Fruit fly (Drosophila melanogaster) whole organism, embryonic: ENCODE results near the gene Mdh2.

ENCODE experiments used
- BtbVII ChIP-seq: fragments of 200-800 bp; sonication (Bioruptor generic); optimal IDR thresholded peaks from 3 replicates; lab custom pipeline; 2017; ENCODE audit warnings: missing biosample characterization, mild to moderate bottlenecking, missing genetic modification characterization
- CG10543 ChIP-seq: fragments of 200-800 bp; sonication (Bioruptor generic); optimal IDR thresholded peaks from 3 replicates; lab custom pipeline; 2017; ENCODE audit warnings: missing biosample characterization, mild to moderate bottlenecking, missing genetic modification characterization, moderate library complexity
- CG11093 ChIP-seq: fragments of 200-800 bp; sonication (Bioruptor generic); IDR thresholded peaks from 3 replicates; pipeline ENCODE4 v1.3.6; 2022; ENCODE audit warnings: missing biosample characterization, missing genetic modification characterization
- CG11723 ChIP-seq: fragments of 200-800 bp; sonication (Bioruptor generic); optimal IDR thresholded peaks from 2 replicates; lab custom pipeline; 2017; ENCODE audit warnings: missing biosample characterization, mild to moderate bottlenecking, missing genetic modification characterization
- CG12155 ChIP-seq: fragments of 200-800 bp; sonication (Bioruptor generic); optimal IDR thresholded peaks from 3 replicates; lab custom pipeline; 2016; ENCODE audit warnings: missing biosample characterization, missing genetic modification characterization
- CG13287 ChIP-seq: fragments of 200-800 bp; sonication (Bioruptor generic); IDR thresholded peaks from 2 replicates; pipeline ENCODE4 v1.3.6; 2022; ENCODE audit warnings: missing biosample characterization, missing genetic modification characterization; ENCODE audit not compliant: partially characterized antibody
- CG13894 ChIP-seq: fragments of 200-800 bp; sonication (Bioruptor generic); optimal IDR thresholded peaks from 3 replicates; lab custom pipeline; 2018; ENCODE audit warnings: missing biosample characterization, mild to moderate bottlenecking, missing genetic modification characterization, moderate library complexity
- CG14667 ChIP-seq: fragments of 200-800 bp; sonication (Bioruptor generic); IDR thresholded peaks from 2 replicates; pipeline ENCODE4 v1.3.6; 2022; ENCODE audit warnings: missing biosample characterization, missing genetic modification characterization
- CG17912 ChIP-seq: fragments of 200-800 bp; sonication (Bioruptor generic); optimal IDR thresholded peaks from 2 replicates; lab custom pipeline; 2018; ENCODE audit warnings: missing biosample characterization, mild to moderate bottlenecking, missing genetic modification characterization
- CG2116 ChIP-seq: fragments of 200-800 bp; sonication (Bioruptor generic); optimal IDR thresholded peaks from 3 replicates; lab custom pipeline; 2018; ENCODE audit warnings: missing biosample characterization, mild to moderate bottlenecking, missing genetic modification characterization
- CG2120 ChIP-seq: fragments of 200-800 bp; sonication (Bioruptor generic); optimal IDR thresholded peaks from 3 replicates; lab custom pipeline; 2016; ENCODE audit warnings: missing biosample characterization, missing genetic modification characterization
- CG3163 ChIP-seq: fragments of 200-800 bp; sonication (Bioruptor generic); optimal IDR thresholded peaks from 3 replicates; lab custom pipeline; 2016; ENCODE audit warnings: missing biosample characterization, missing genetic modification characterization
- CG32767 ChIP-seq: fragments of 200-800 bp; sonication (Bioruptor generic); IDR thresholded peaks from 2 replicates; pipeline ENCODE4 v1.3.6; 2022; ENCODE audit warnings: missing biosample characterization, missing genetic modification characterization
- CG3407 ChIP-seq: fragments of 200-800 bp; sonication (Bioruptor generic); optimal IDR thresholded peaks from 2 replicates; lab custom pipeline; 2018; ENCODE audit warnings: missing biosample characterization, mild to moderate bottlenecking, missing genetic modification characterization
- CG4730 ChIP-seq: fragments of 200-800 bp; sonication (Bioruptor generic); IDR thresholded peaks from 2 replicates; pipeline ENCODE4 v1.3.6; 2022; ENCODE audit warnings: missing biosample characterization, missing genetic modification characterization
- CG5180 ChIP-seq: fragments of 200-800 bp; sonication (Bioruptor generic); optimal IDR thresholded peaks from 3 replicates; lab custom pipeline; 2017; ENCODE audit warnings: missing biosample characterization, missing genetic modification characterization, mild to moderate bottlenecking, moderate library complexity, missing genetic modification reagents
- CG8089 ChIP-seq: fragments of 200-800 bp; sonication (Bioruptor generic); optimal IDR thresholded peaks from 3 replicates; lab custom pipeline; 2016; ENCODE audit warnings: missing biosample characterization, missing genetic modification characterization
- CG8478 ChIP-seq: fragments of >200 bp; optimal IDR thresholded peaks from 2 replicates; lab custom pipeline; 2018
- CTCF ChIP-seq: fragments of 200-800 bp; sonication (Bioruptor generic); optimal IDR thresholded peaks from 2 replicates; lab custom pipeline; 2017; ENCODE audit warnings: missing biosample characterization, mild to moderate bottlenecking, missing genetic modification characterization, moderate library complexity
- Dek ChIP-seq: fragments of 200-800 bp; sonication (Bioruptor generic); optimal IDR thresholded peaks from 3 replicates; lab custom pipeline; 2019; ENCODE audit warnings: missing biosample characterization, mild to moderate bottlenecking, missing genetic modification characterization, moderate library complexity
- Doc3 ChIP-seq: fragments of 200-800 bp; sonication (Bioruptor generic); IDR thresholded peaks from 3 replicates; pipeline ENCODE4 v1.3.6; 2022; ENCODE audit warnings: missing biosample characterization, missing genetic modification characterization; ENCODE audit not compliant: partially characterized antibody
- Dp ChIP-seq: fragments of 200-800 bp; sonication (Bioruptor generic); optimal IDR thresholded peaks from 2 replicates; lab custom pipeline; 2018; ENCODE audit warnings: missing biosample characterization, mild to moderate bottlenecking, missing genetic modification characterization, moderate library complexity
- Dref ChIP-seq: fragments of 200-800 bp; sonication (Bioruptor generic); IDR thresholded peaks from 2 replicates; pipeline ENCODE4 v1.3.6; 2022; ENCODE audit warnings: missing biosample characterization, missing genetic modification characterization
- Ets65A ChIP-seq: fragments of 200-800 bp; sonication (Bioruptor generic); peaks from one replicate; lab custom pipeline; 2016; ENCODE audit warnings: missing biosample characterization, missing genetic modification characterization
- Fer2 ChIP-seq: fragments of 200-800 bp; sonication (Bioruptor generic); optimal IDR thresholded peaks from 2 replicates; lab custom pipeline; 2018; ENCODE audit warnings: missing biosample characterization, mild to moderate bottlenecking, missing genetic modification characterization, moderate library complexity
- Hand ChIP-seq: fragments of 200-800 bp; sonication (Bioruptor generic); optimal IDR thresholded peaks from 2 replicates; lab custom pipeline; 2017; ENCODE audit warnings: mild to moderate bottlenecking, missing biosample characterization, missing genetic modification reagents, missing genetic modification characterization
- HmgZ ChIP-seq: fragments of 200-800 bp; sonication (Bioruptor generic); optimal IDR thresholded peaks from 2 replicates; lab custom pipeline; 2018; ENCODE audit warnings: missing biosample characterization, mild to moderate bottlenecking, missing genetic modification characterization
- MESR4 ChIP-seq: fragments of 200-800 bp; sonication (Bioruptor generic); optimal IDR thresholded peaks from 2 replicates; lab custom pipeline; 2018; ENCODE audit warnings: missing biosample characterization, mild to moderate bottlenecking, missing genetic modification characterization, moderate library complexity
- Max ChIP-seq: fragments of 200-800 bp; sonication (Bioruptor generic); optimal IDR thresholded peaks from 2 replicates; lab custom pipeline; 2016; ENCODE audit warnings: missing biosample characterization, mild to moderate bottlenecking, missing genetic modification characterization
- Med ChIP-seq: fragments of 200-800 bp; sonication (Bioruptor generic); peaks from one replicate; lab custom pipeline; 2016; ENCODE audit warnings: missing biosample characterization, missing genetic modification characterization, mild to moderate bottlenecking, inconsistent platforms, moderate library complexity
- Ravus ChIP-seq: fragments of 200-800 bp; sonication (Bioruptor generic); IDR thresholded peaks from 2 replicates; pipeline ENCODE4 v1.3.6; 2022; ENCODE audit warnings: missing biosample characterization, missing genetic modification characterization
- Scr ChIP-seq: fragments of 200-800 bp; sonication (Bioruptor generic); IDR thresholded peaks from 2 replicates; pipeline ENCODE4 v1.3.6; 2022; ENCODE audit warnings: missing biosample characterization, missing genetic modification characterization; ENCODE audit not compliant: partially characterized antibody
- YL-1 ChIP-seq: fragments of 200-800 bp; sonication (Bioruptor generic); optimal IDR thresholded peaks from 3 replicates; lab custom pipeline; 2017; ENCODE audit warnings: missing biosample characterization, mild to moderate bottlenecking, missing genetic modification characterization
- aop ChIP-seq: fragments of 200-800 bp; sonication (Bioruptor generic); IDR thresholded peaks from 2 replicates; pipeline ENCODE4 v1.3.6; 2022; ENCODE audit warnings: missing biosample characterization, missing genetic modification characterization
- br ChIP-seq: fragments of >200 bp; optimal IDR thresholded peaks from 2 replicates; lab custom pipeline; 2017
- cg ChIP-seq: fragments of 200-800 bp; sonication (Bioruptor generic); optimal IDR thresholded peaks from 3 replicates; lab custom pipeline; 2019; ENCODE audit warnings: missing biosample characterization, mild to moderate bottlenecking, missing genetic modification characterization, moderate library complexity
- en ChIP-seq: fragments of 200-800 bp; sonication (Bioruptor generic); optimal IDR thresholded peaks from 2 replicates; lab custom pipeline; 2016; ENCODE audit warnings: missing biosample characterization, missing genetic modification characterization
- gcm ChIP-seq: fragments of 200-800 bp; sonication (Bioruptor generic); optimal IDR thresholded peaks from 2 replicates; lab custom pipeline; 2019; ENCODE audit warnings: missing biosample characterization, mild to moderate bottlenecking, missing genetic modification characterization, moderate library complexity
- knrl ChIP-seq: fragments of 200-800 bp; sonication (Bioruptor generic); IDR thresholded peaks from 3 replicates; pipeline ENCODE4 v1.3.6; 2022; ENCODE audit warnings: missing biosample characterization, missing genetic modification characterization; ENCODE audit not compliant: partially characterized antibody
- nau ChIP-seq: fragments of 200-800 bp; sonication (Bioruptor generic); optimal IDR thresholded peaks from 3 replicates; lab custom pipeline; 2017; ENCODE audit warnings: missing biosample characterization, mild to moderate bottlenecking, missing genetic modification characterization, missing genetic modification reagents
- prd ChIP-seq, 3 experiments: fragments of >200 bp in 2 of 3; fragments of 200-800 bp in 1 of 3; sonication (Bioruptor generic) in 1 of 3; optimal IDR thresholded peaks in 2 of 3; IDR thresholded peaks in 1 of 3; 2 replicates in 2 of 3; 3 replicates in 1 of 3; pipeline versions ENCODE4 v1.3.6 to Lab custom; 2017 to 2022; ENCODE audit warnings: missing biosample characterization in 1 of 3, missing genetic modification characterization in 1 of 3
- sens ChIP-seq: fragments of 200-800 bp; sonication (Bioruptor generic); peaks from one replicate; lab custom pipeline; 2016; ENCODE audit warnings: missing biosample characterization, missing genetic modification characterization
- stwl ChIP-seq: fragments of 200-800 bp; sonication (Bioruptor generic); optimal IDR thresholded peaks from 3 replicates; lab custom pipeline; 2018; ENCODE audit warnings: missing biosample characterization, mild to moderate bottlenecking, missing genetic modification characterization, moderate library complexity
- trem ChIP-seq: fragments of 200-800 bp; optimal IDR thresholded peaks from 3 replicates; lab custom pipeline; 2019; ENCODE audit warnings: missing biosample characterization, mild to moderate bottlenecking, missing genetic modification characterization, moderate library complexity
- unpg ChIP-seq: fragments of 200-800 bp; sonication (Bioruptor generic); optimal IDR thresholded peaks from 3 replicates; lab custom pipeline; 2018; ENCODE audit warnings: missing biosample characterization, mild to moderate bottlenecking, missing genetic modification characterization, moderate library complexity
- vvl ChIP-seq: fragments of 200-800 bp; sonication (Bioruptor generic); IDR thresholded peaks from 2 replicates; pipeline ENCODE4 v1.3.6; 2022; ENCODE audit warnings: missing biosample characterization, missing genetic modification characterization
- zen ChIP-seq: fragments of 200-800 bp; sonication (Bioruptor generic); optimal IDR thresholded peaks from 3 replicates; lab custom pipeline; 2018; ENCODE audit warnings: missing biosample characterization, mild to moderate bottlenecking, missing genetic modification characterization, moderate library complexity

Mdh2 gene

DNA sequence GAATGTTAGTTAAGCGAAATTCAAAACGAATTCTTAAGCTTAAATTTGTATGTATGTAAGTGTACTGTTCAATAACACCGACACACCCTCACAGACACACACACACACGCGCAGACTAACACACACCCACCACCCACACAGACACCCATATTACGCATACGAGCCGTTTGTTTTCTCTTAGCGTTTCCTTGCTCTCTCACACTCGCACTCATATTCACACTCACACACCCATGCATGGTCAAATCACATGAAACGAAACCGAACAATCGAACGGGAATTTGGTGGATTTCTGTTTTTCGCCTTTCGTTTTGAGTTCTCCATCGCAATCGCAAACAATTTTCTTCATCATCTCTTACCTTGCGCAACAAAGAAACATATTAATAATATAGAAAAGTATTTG, 23.1 kb downstream of the Mdh2 start (continued):
- peak; percentile 1 for TF ChIP-seq HmgZ (tag; lab: Kevin White, UChicago)
- TF ChIP-seq CG10543 (GFP tag; lab: Kevin White, UChicago): peak; percentile 30
- no peak for TF ChIP-seq CG8089 (GFP tag; lab: Kevin White, UChicago)
- TF ChIP-seq cg: peak; percentile 89
- TF ChIP-seq CG3163 (GFP tag; lab: Kevin White, UChicago): peak; percentile 58
- no peak for TF ChIP-seq CG11093 (GFP tag; lab: Robert Waterston, UW)
- 0 out of 2 replicates have a peak, but pooled peaks have one; percentile 23 for TF ChIP-seq vvl
- no peak for TF ChIP-seq Hand (GFP tag; lab: Kevin White, UChicago)
- TF ChIP-seq CG5180 (GFP tag; lab: Kevin White, UChicago): no peak
- no peak for TF ChIP-seq zen (tag; lab: Kevin White, UChicago)

DNA sequence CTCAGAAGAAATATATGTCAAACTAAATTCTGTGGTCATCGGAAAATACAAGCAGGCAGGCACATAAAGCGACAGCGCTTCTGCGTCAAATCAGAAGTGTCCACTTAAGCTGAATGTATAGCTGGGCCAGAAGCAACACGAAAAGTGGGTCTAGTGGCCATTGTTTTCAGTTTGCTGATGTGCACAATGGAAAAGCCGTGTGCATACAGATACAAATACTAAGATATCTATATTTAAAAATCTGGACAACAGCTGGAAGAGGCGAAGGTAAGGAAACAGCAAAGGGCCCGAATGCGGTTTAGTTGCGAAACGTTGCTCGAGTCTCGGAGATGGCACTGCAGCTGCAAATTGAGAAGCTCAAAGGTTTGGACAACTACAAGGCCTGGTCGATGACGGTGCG, 24.6 kb downstream of the Mdh2 start, which contains the start of gene CG18598:
Gene CG18598 (plus strand): TSS at position 301 of the 400 bp plus-strand sequence.
- TF ChIP-seq nau (no peak), Scr (GFP tag; lab: Robert Waterston, UW) (no peak), CG13894 (tag; lab: Kevin White, UChicago) (no peak), CG2120 (GFP tag; lab: Kevin White, UChicago) (no peak), Dp (GFP tag; lab: Kevin White, UChicago) (no peak), sens (GFP tag; lab: Kevin White, UChicago) (peak; percentile 34), CG3407 (GFP tag; lab: Kevin White, UChicago) (no peak), Dek (tag; lab: Kevin White, UChicago) (no peak), br (lab: Kevin White, UChicago) (no peak), prd (optimal IDR thresholded peaks at IDR 0.05; lab: Kevin White, UChicago) (no peak), prd (GFP tag; IDR thresholded peaks at IDR 0.05; lab: Robert Waterston, UW) (no peak), Max (GFP tag; lab: Kevin White, UChicago) (no peak), en (GFP tag; lab: Kevin White, UChicago) (no peak), unpg (GFP tag; lab: Kevin White, UChicago) (no peak), Ets65A (GFP tag; lab: Kevin White, UChicago) (peak; percentile 88), Med (peak; percentile 60), CG14667 (GFP tag; lab: Robert Waterston, UW) (no peak), Fer2 (tag; lab: Kevin White, UChicago) (no peak), CG11723 (GFP tag; lab: Kevin White, UChicago) (no peak), knrl (no peak), CG32767 (GFP tag; lab: Robert Waterston, UW) (no peak), CG17912 (GFP tag; lab: Kevin White, UChicago) (no peak), BtbVII (no peak), aop (GFP tag; lab: Robert Waterston, UW) (no peak), CG4730 (no peak)

DNA sequence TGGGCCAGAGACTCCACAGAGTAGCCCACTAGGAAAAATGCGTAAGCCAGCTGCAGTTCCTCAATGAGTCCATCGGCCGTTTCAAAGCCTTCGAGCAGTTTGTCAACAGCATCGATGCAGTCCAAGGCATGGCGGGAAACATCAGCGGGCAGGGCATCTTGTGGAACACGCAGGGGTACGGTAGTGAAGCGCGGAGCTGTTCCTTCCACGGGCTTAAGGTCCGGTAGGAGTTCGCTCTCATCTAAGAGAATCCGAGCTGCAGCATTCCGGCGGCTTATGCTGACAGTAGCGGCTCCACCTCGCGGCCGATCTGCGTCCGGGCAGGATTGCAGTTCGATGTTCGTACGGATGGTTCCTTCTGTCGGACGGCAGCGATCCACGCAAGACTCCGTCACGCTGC, 25.7 kb downstream of the Mdh2 start:
- TF ChIP-seq Ets65A (GFP tag; lab: Kevin White, UChicago) (peak; percentile 31), CG8478 (lab: Kevin White, UChicago) (peak; percentile 53), Doc3 (GFP tag; lab: Robert Waterston, UW) (no peak)

DNA sequence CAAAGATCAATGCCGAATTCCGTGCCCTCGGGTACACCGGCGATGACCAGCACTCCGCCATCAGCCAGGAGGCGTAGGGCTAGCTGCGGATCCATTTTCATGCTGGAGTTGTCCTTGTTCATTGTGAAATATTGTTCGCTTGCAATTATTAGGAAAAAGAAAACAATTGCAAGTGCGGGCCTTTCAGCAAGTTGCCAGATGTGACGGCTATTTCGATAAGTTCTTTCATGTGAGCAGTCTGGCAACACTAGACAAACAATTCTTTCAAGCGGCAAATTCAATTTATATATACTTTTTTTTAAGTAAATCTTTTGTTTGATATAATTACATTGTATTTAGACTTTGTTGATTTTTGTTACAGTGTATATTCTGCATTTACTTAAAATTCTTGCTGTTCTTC, 26.4 kb downstream of the Mdh2 start, which contains the start of gene CG12320:
Gene CG12320 (minus strand): TSS at position 157 of the 400 bp plus-strand sequence.
- TF ChIP-seq CG12155 (GFP tag; lab: Kevin White, UChicago): no peak
- peak; percentile 2 for TF ChIP-seq HmgZ (tag; lab: Kevin White, UChicago)
- TF ChIP-seq CTCF: peak; percentile 10
- TF ChIP-seq YL-1 (GFP tag; lab: Kevin White, UChicago): peak; percentile 57
- TF ChIP-seq stwl: peak; percentile 71
- TF ChIP-seq MESR4 (GFP tag; lab: Kevin White, UChicago): peak; percentile 42
- peak; percentile 68 for TF ChIP-seq Dref (GFP tag; lab: Robert Waterston, UW)
- peak; percentile 89 for TF ChIP-seq Dp (GFP tag; lab: Kevin White, UChicago)
- TF ChIP-seq trem: peak; percentile 77
- 0 out of 2 replicates have a peak, but pooled peaks have one; percentile 25 for TF ChIP-seq Scr (GFP tag; lab: Robert Waterston, UW)
- TF ChIP-seq Ravus (GFP tag; lab: Robert Waterston, UW): no peak
- TF ChIP-seq CG13287 (GFP tag; lab: Robert Waterston, UW): peak; percentile 42; the same call in 1 of the 2 replicates
- TF ChIP-seq gcm (GFP tag; lab: Kevin White, UChicago): peak; percentile 50
- peak; percentile 41 for TF ChIP-seq CG2116 (GFP tag; lab: Kevin White, UChicago)
